Fruit fly (Drosophila melanogaster) whole organism, pupa: Measurements from ENCODE around the gene scpr-A.

Source experiments
- CG10348 ChIP-seq: fragments of 200-800 bp; sonication (Bioruptor generic); IDR thresholded peaks from 2 replicates; pipeline ENCODE4 v1.3.6; 2022; ENCODE audit warnings: missing biosample characterization, missing genetic modification characterization
- CG12605 ChIP-seq: fragments of 200-800 bp; sonication (Bioruptor generic); IDR thresholded peaks from 2 replicates; pipeline ENCODE4 v1.3.6; 2022; ENCODE audit warnings: missing biosample characterization, missing genetic modification characterization
- CG15710 ChIP-seq: fragments of 200-800 bp; sonication (Bioruptor generic); optimal IDR thresholded peaks from 2 replicates; lab custom pipeline; 2018; ENCODE audit warnings: missing biosample characterization, mild to moderate bottlenecking, missing genetic modification characterization, moderate library complexity
- CG32121 ChIP-seq: fragments of 200-800 bp; sonication (Bioruptor generic); IDR thresholded peaks from 2 replicates; pipeline ENCODE4 v1.3.6; 2022; ENCODE audit warnings: missing biosample characterization, missing genetic modification characterization
- CG34367 ChIP-seq: fragments of 200-800 bp; sonication (Bioruptor generic); optimal IDR thresholded peaks from 2 replicates; lab custom pipeline; 2018; ENCODE audit warnings: missing biosample characterization, mild to moderate bottlenecking, missing genetic modification characterization
- CG4496 ChIP-seq: fragments of 200-800 bp; sonication (Bioruptor generic); IDR thresholded peaks from 3 replicates; pipeline ENCODE4 v1.3.6; 2022; ENCODE audit warnings: missing biosample characterization, missing genetic modification characterization
- CG8159 ChIP-seq: fragments of 200-800 bp; sonication (Bioruptor generic); optimal IDR thresholded peaks from 3 replicates; lab custom pipeline; 2018; ENCODE audit warnings: missing biosample characterization, mild to moderate bottlenecking, missing genetic modification characterization, moderate library complexity
- CG9948 ChIP-seq: fragments of 200-800 bp; sonication (Bioruptor generic); optimal IDR thresholded peaks from 2 replicates; lab custom pipeline; 2018; ENCODE audit warnings: missing biosample characterization, mild to moderate bottlenecking, missing genetic modification characterization, moderate library complexity
- D1 ChIP-seq: fragments of 200-800 bp; sonication (Bioruptor generic); optimal IDR thresholded peaks from 2 replicates; lab custom pipeline; 2018; ENCODE audit warnings: missing biosample characterization, mild to moderate bottlenecking, missing genetic modification characterization, moderate library complexity
- rn ChIP-seq: fragments of 200-800 bp; sonication (Bioruptor generic); IDR thresholded peaks from 2 replicates; pipeline ENCODE4 v1.3.6; 2022; ENCODE audit warnings: missing biosample characterization, missing genetic modification characterization

DNA sequence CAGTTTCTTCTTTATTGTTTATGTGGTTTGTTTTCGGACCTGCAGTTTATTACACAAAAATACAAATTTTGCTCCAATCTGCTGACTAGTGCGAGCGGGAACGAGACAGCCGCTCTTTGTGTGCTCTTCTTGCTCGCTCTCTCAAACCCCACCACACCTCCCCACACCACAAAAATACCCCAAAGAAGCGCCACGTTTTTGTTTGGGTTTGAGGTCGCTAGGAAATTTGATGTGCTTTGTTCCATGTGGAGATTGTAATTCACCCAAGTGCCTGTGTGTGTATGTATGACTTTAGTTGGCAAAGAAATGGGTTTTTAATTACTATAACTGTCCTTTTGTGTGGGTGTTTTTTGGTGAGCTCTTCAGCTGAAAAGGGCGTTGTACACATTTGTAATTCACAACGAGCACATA, 42.9 kb upstream of the scpr-A start:
- TF ChIP-seq CG34367 (tag; lab: Kevin White, UChicago) (no peak), CG15710 (tag; lab: Kevin White, UChicago) (no peak), rn (no peak), D1 (no peak), CG4496 (GFP tag; lab: Robert Waterston, UW) (0 out of 3 replicates have a peak, but pooled peaks have one; percentile 11), CG8159 (tag; lab: Kevin White, UChicago) (no peak), CG32121 (GFP tag; lab: Robert Waterston, UW) (0 out of 2 replicates have a peak, but pooled peaks have one; percentile 14), CG9948 (tag; lab: Kevin White, UChicago) (no peak), CG12605 (GFP tag; lab: Robert Waterston, UW) (0 out of 2 replicates have a peak, but pooled peaks have one; percentile 35), CG10348 (no peak)
